Fruit fly (Drosophila melanogaster) whole organism, prepupa: Measurements from ENCODE around the gene CG33108.

Source experiments
- Met ChIP-seq: fragments of 200-800 bp; sonication (Bioruptor generic); optimal IDR thresholded peaks from 3 replicates; lab custom pipeline; 2016; ENCODE audit warnings: missing biosample characterization, missing genetic modification characterization
- spab ChIP-seq: fragments of 200-800 bp; sonication (Bioruptor generic); optimal IDR thresholded peaks from 2 replicates; lab custom pipeline; 2017; ENCODE audit warnings: missing biosample characterization, mild to moderate bottlenecking, missing genetic modification characterization, missing genetic modification reagents

dm6 chr3R:23969449-23969848 lies 26.0 kb upstream of the CG33108 start:
- no peak for TF ChIP-seq spab (GFP tag; lab: Kevin White, UChicago)
- no peak for TF ChIP-seq Met (GFP tag; lab: Kevin White, UChicago)
